Fruit fly (Drosophila melanogaster) Kc167 (cell line): Measurements from ENCODE around the gene Tsp97E.

Source experiments
- Myc ChIP-seq: fragments of >200 bp; optimal IDR thresholded peaks from 2 replicates; lab custom pipeline; 2017; ENCODE audit warnings: missing external identifiers
- Sin3A ChIP-seq: fragments of >200 bp; optimal IDR thresholded peaks from 2 replicates; lab custom pipeline; 2018; ENCODE audit warnings: missing external identifiers
- h ChIP-seq: fragments of >200 bp; optimal IDR thresholded peaks from 3 replicates; lab custom pipeline; 2018; ENCODE audit warnings: missing external identifiers
- insv ChIP-seq: fragments of >200 bp; optimal IDR thresholded peaks from 3 replicates; lab custom pipeline; 2018; ENCODE audit warnings: missing external identifiers
- psq ChIP-seq: fragments of >200 bp; optimal IDR thresholded peaks from 2 replicates; lab custom pipeline; 2017; ENCODE audit warnings: missing external identifiers
- ttk ChIP-seq: sonication (Bioruptor generic); optimal IDR thresholded peaks from 2 replicates; lab custom pipeline; 2017; ENCODE audit warnings: missing external identifiers

DNA sequence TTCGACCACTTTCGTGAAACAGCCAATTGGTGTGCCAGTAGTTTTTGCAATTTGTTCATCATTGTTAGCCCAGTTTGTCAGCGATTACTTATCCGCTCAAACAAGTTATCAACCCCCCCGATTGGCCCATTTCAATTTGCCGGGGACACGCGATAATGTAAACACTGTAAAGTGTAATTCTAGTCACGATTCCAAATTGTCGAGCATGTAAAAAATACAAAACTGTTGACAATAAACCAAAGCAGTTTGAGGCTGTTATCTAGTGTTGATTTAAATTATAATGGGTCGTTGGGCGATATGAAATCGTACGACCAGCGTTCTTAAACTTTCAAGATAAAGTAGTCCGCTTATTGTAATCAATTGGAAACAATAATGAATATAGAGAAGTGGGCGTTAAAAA is 22.8 kb upstream of the Tsp97E start:
- TF ChIP-seq h (lab: Kevin White, UChicago) (no peak), psq (lab: Kevin White, UChicago) (no peak), Sin3A (lab: Kevin White, UChicago) (no peak), insv (lab: Kevin White, UChicago) (no peak), ttk (no peak), Myc (no peak)
